Fruit fly (Drosophila melanogaster) whole organism, adult: Measurements from ENCODE around the gene Ir93a.

Source experiments
- CG14711 ChIP-seq: fragments of 200-800 bp; sonication (Bioruptor generic); optimal IDR thresholded peaks from 2 replicates; lab custom pipeline; 2018; ENCODE audit warnings: missing biosample characterization, mild to moderate bottlenecking, missing genetic modification characterization, moderate library complexity
- Crg-1 ChIP-seq: fragments of 200-800 bp; sonication (Bioruptor generic); optimal IDR thresholded peaks from 2 replicates; lab custom pipeline; 2016; ENCODE audit warnings: missing biosample characterization, missing genetic modification characterization
- pad ChIP-seq: fragments of 200-800 bp; sonication (Bioruptor generic); optimal IDR thresholded peaks from 3 replicates; lab custom pipeline; 2017; ENCODE audit warnings: missing biosample characterization, missing genetic modification characterization, mild to moderate bottlenecking, moderate library complexity, missing genetic modification reagents
- tj ChIP-seq: fragments of 200-800 bp; sonication (Bioruptor generic); optimal IDR thresholded peaks from 3 replicates; lab custom pipeline; 2017; ENCODE audit warnings: missing biosample characterization, mild to moderate bottlenecking, missing genetic modification characterization, moderate library complexity

DNA sequence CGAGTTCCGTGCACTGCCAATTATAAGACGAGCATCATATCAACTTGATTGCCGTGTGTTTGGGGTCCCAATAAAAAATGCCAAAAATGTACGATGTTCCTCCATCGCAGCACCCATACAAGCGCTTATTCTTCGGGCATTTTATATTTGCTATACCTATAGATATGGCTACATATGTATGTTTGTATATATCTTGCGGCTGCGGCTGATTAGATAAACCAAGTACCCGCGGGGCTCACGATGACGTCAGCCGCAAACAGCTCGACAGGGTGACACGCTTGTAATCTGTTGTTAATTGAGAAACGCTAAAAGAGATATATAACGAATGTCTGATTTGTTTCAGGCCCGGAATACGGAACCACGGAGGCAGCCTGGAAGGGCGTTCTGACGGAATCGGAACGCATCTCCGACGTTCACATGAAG is 22.5 kb downstream of the Ir93a start:
- no peak for TF ChIP-seq tj (GFP tag; lab: Kevin White, UChicago)
- no peak for TF ChIP-seq CG14711 (tag; lab: Kevin White, UChicago)
- TF ChIP-seq Crg-1 = no peak
- TF ChIP-seq pad (GFP tag; lab: Kevin White, UChicago) = no peak
